Fruit fly (Drosophila melanogaster) whole organism, embryonic: ENCODE data around the gene CG11294.

Experiments used
- ATbp ChIP-seq: fragments of 200-800 bp; sonication (Bioruptor generic); optimal IDR thresholded peaks from 2 replicates; lab custom pipeline; 2017; ENCODE audit warnings: missing biosample characterization, mild to moderate bottlenecking, missing genetic modification characterization, missing genetic modification reagents
- Antp ChIP-seq: fragments of 200-800 bp; sonication (Bioruptor generic); optimal IDR thresholded peaks from 3 replicates; lab custom pipeline; 2016; ENCODE audit warnings: missing biosample characterization, missing genetic modification characterization
- BtbVII ChIP-seq: fragments of 200-800 bp; sonication (Bioruptor generic); optimal IDR thresholded peaks from 3 replicates; lab custom pipeline; 2017; ENCODE audit warnings: missing biosample characterization, mild to moderate bottlenecking, missing genetic modification characterization
- CG1024 ChIP-seq: fragments of 200-800 bp; sonication (Bioruptor generic); IDR thresholded peaks from 2 replicates; pipeline ENCODE4 v1.3.6; 2022; ENCODE audit warnings: missing biosample characterization, missing genetic modification characterization
- CG11398 ChIP-seq: fragments of 200-800 bp; sonication (Bioruptor generic); optimal IDR thresholded peaks from 2 replicates; lab custom pipeline; 2016; ENCODE audit warnings: missing biosample characterization, missing genetic modification characterization
- CG11560 ChIP-seq: fragments of 200-800 bp; sonication (Bioruptor generic); IDR thresholded peaks from 3 replicates; pipeline ENCODE4 v1.3.6; 2022; ENCODE audit warnings: missing biosample characterization, missing genetic modification characterization
- CG12769 ChIP-seq: fragments of 200-800 bp; sonication (Bioruptor generic); optimal IDR thresholded peaks from 2 replicates; lab custom pipeline; 2019; ENCODE audit warnings: missing biosample characterization, mild to moderate bottlenecking, missing genetic modification characterization, moderate library complexity
- CG15696 ChIP-seq: fragments of 200-800 bp; sonication (Bioruptor generic); optimal IDR thresholded peaks from 2 replicates; lab custom pipeline; 2019; ENCODE audit warnings: missing biosample characterization, mild to moderate bottlenecking, missing genetic modification characterization, moderate library complexity
- CG1602 ChIP-seq: fragments of 200-800 bp; sonication (Bioruptor generic); optimal IDR thresholded peaks from 3 replicates; lab custom pipeline; 2016; ENCODE audit warnings: missing biosample characterization, missing genetic modification characterization
- CG16813 ChIP-seq: fragments of 200-800 bp; sonication (Bioruptor generic); IDR thresholded peaks from 3 replicates; pipeline ENCODE4 v1.3.6; 2022; ENCODE audit warnings: missing biosample characterization, missing genetic modification characterization; ENCODE audit not compliant: partially characterized antibody
- CG1792 ChIP-seq: fragments of 200-800 bp; sonication (Bioruptor generic); optimal IDR thresholded peaks from 2 replicates; lab custom pipeline; 2016; ENCODE audit warnings: missing biosample characterization, missing genetic modification characterization
- CG2202 ChIP-seq: fragments of 200-800 bp; sonication (Bioruptor generic); optimal IDR thresholded peaks from 2 replicates; lab custom pipeline; 2018; ENCODE audit warnings: missing biosample characterization, mild to moderate bottlenecking, missing genetic modification characterization
- CG2889 ChIP-seq: fragments of 200-800 bp; sonication (Bioruptor generic); IDR thresholded peaks from 3 replicates; pipeline ENCODE4 v1.3.6; 2022; ENCODE audit warnings: missing biosample characterization, missing genetic modification characterization
- CG32532 ChIP-seq: fragments of 200-800 bp; sonication (Bioruptor generic); IDR thresholded peaks from 2 replicates; pipeline ENCODE4 v1.3.6; 2022; ENCODE audit warnings: missing biosample characterization, missing genetic modification characterization
- CG32772 ChIP-seq: fragments of 200-800 bp; sonication (Bioruptor generic); IDR thresholded peaks from 2 replicates; pipeline ENCODE4 v1.3.6; 2022; ENCODE audit warnings: missing biosample characterization, missing genetic modification characterization
- CG33213 ChIP-seq: fragments of 200-800 bp; sonication (Bioruptor generic); optimal IDR thresholded peaks from 3 replicates; lab custom pipeline; 2016; ENCODE audit warnings: missing biosample characterization, missing genetic modification characterization
- CG4820 ChIP-seq: fragments of 200-800 bp; sonication (Bioruptor generic); optimal IDR thresholded peaks from 3 replicates; lab custom pipeline; 2016; ENCODE audit warnings: missing biosample characterization, missing genetic modification characterization
- CG7556 ChIP-seq: fragments of 200-800 bp; sonication (Bioruptor generic); optimal IDR thresholded peaks from 2 replicates; lab custom pipeline; 2017; ENCODE audit warnings: missing biosample characterization, mild to moderate bottlenecking, missing genetic modification characterization
- CG8478 ChIP-seq: fragments of >200 bp; optimal IDR thresholded peaks from 2 replicates; lab custom pipeline; 2018
- CG9817 ChIP-seq: fragments of 200-800 bp; sonication (Bioruptor generic); optimal IDR thresholded peaks from 2 replicates; lab custom pipeline; 2018; ENCODE audit warnings: missing biosample characterization, mild to moderate bottlenecking, missing genetic modification characterization, moderate library complexity
- D19A ChIP-seq: fragments of 200-800 bp; optimal IDR thresholded peaks from 3 replicates; lab custom pipeline; 2019; ENCODE audit warnings: missing biosample characterization, mild to moderate bottlenecking, missing genetic modification characterization, moderate library complexity
- Dad ChIP-seq: fragments of 200-800 bp; sonication (Bioruptor generic); optimal IDR thresholded peaks from 3 replicates; lab custom pipeline; 2016; ENCODE audit warnings: missing biosample characterization, missing genetic modification characterization
- Elba2 ChIP-seq: fragments of 200-800 bp; sonication (Bioruptor generic); optimal IDR thresholded peaks from 3 replicates; lab custom pipeline; 2016; ENCODE audit warnings: missing biosample characterization, missing genetic modification characterization
- Gsc ChIP-seq: fragments of 200-800 bp; sonication (Bioruptor generic); IDR thresholded peaks from 2 replicates; pipeline ENCODE4 v1.3.6; 2022; ENCODE audit warnings: missing biosample characterization, missing genetic modification characterization
- HHEX ChIP-seq: fragments of 200-800 bp; sonication (Bioruptor generic); optimal IDR thresholded peaks from 3 replicates; lab custom pipeline; 2017; ENCODE audit warnings: missing biosample characterization, mild to moderate bottlenecking, missing genetic modification characterization, missing genetic modification reagents
- Hand ChIP-seq: fragments of 200-800 bp; sonication (Bioruptor generic); optimal IDR thresholded peaks from 2 replicates; lab custom pipeline; 2017; ENCODE audit warnings: mild to moderate bottlenecking, missing biosample characterization, missing genetic modification reagents, missing genetic modification characterization
- Hey ChIP-seq: fragments of 200-800 bp; sonication (Bioruptor generic); optimal IDR thresholded peaks from 3 replicates; lab custom pipeline; 2018; ENCODE audit warnings: missing biosample characterization, mild to moderate bottlenecking, missing genetic modification characterization
- Opbp ChIP-seq: fragments of 200-800 bp; sonication (Bioruptor generic); IDR thresholded peaks from 3 replicates; pipeline ENCODE4 v1.3.6; 2022; ENCODE audit warnings: missing biosample characterization, missing genetic modification characterization; ENCODE audit not compliant: partially characterized antibody
- Six4 ChIP-seq: fragments of 200-800 bp; sonication (Bioruptor generic); optimal IDR thresholded peaks from 2 replicates; lab custom pipeline; 2016; ENCODE audit warnings: missing biosample characterization, missing genetic modification characterization
- Trl ChIP-seq, 3 experiments: fragments of >200 bp in 2 of 3; fragments of 200-800 bp in 1 of 3; sonication (Bioruptor generic) in 1 of 3; optimal IDR thresholded peaks; 2 replicates in 1 of 3; 3 replicates in 2 of 3; lab custom pipeline; 2016 to 2017; ENCODE audit warnings: missing biosample characterization in 1 of 3, missing genetic modification characterization in 1 of 3
- bsh ChIP-seq, 2 experiments: fragments of 200-800 bp; sonication (Bioruptor generic); optimal IDR thresholded peaks; 2 replicates each; lab custom pipeline; 2017 to 2018; ENCODE audit warnings: mild to moderate bottlenecking in 2 of 2, missing biosample characterization in 2 of 2, missing genetic modification characterization in 2 of 2, moderate library complexity in 1 of 2
- btn ChIP-seq: fragments of 200-800 bp; sonication (Bioruptor generic); optimal IDR thresholded peaks from 2 replicates; lab custom pipeline; 2016; ENCODE audit warnings: missing biosample characterization, missing genetic modification characterization
- chif ChIP-seq, 2 experiments: fragments of 200-800 bp; sonication (Bioruptor generic); optimal IDR thresholded peaks; 3 replicates each; lab custom pipeline; 2016; ENCODE audit warnings: missing biosample characterization in 2 of 2, missing genetic modification characterization in 2 of 2
- chn ChIP-seq: fragments of 200-800 bp; sonication (Bioruptor generic); optimal IDR thresholded peaks from 2 replicates; lab custom pipeline; 2016; ENCODE audit warnings: missing biosample characterization, missing genetic modification characterization
- croc ChIP-seq: fragments of 200-800 bp; sonication (Bioruptor generic); conservative IDR thresholded peaks from 3 replicates; pipeline ENCODE4 v1.3.6; 2022; ENCODE audit warnings: missing biosample characterization, missing genetic modification characterization
- crp ChIP-seq, 2 experiments: fragments of 200-800 bp; sonication (Bioruptor generic); optimal IDR thresholded peaks; 2 replicates in 1 of 2; 3 replicates in 1 of 2; lab custom pipeline; 2017; ENCODE audit warnings: missing biosample characterization in 2 of 2, missing genetic modification characterization in 2 of 2, mild to moderate bottlenecking in 1 of 2, moderate library complexity in 1 of 2
- dpn ChIP-seq, 2 experiments: fragments of 200-800 bp; sonication (Bioruptor generic); optimal IDR thresholded peaks; 3 replicates each; lab custom pipeline; 2016; ENCODE audit warnings: missing biosample characterization in 2 of 2, missing genetic modification characterization in 2 of 2
- eyg ChIP-seq: fragments of 200-800 bp; sonication (Bioruptor generic); optimal IDR thresholded peaks from 3 replicates; lab custom pipeline; 2016; ENCODE audit warnings: missing biosample characterization, missing genetic modification characterization
- grau ChIP-seq: fragments of 200-800 bp; optimal IDR thresholded peaks from 3 replicates; lab custom pipeline; 2019; ENCODE audit warnings: missing biosample characterization, mild to moderate bottlenecking, missing genetic modification characterization, moderate library complexity
- grn ChIP-seq: fragments of 200-800 bp; sonication (Bioruptor generic); optimal IDR thresholded peaks from 3 replicates; lab custom pipeline; 2017; ENCODE audit warnings: missing biosample characterization, missing genetic modification characterization
- jumu ChIP-seq: fragments of 200-800 bp; sonication (Bioruptor generic); optimal IDR thresholded peaks from 3 replicates; lab custom pipeline; 2016; ENCODE audit warnings: missing biosample characterization, missing genetic modification characterization
- klu ChIP-seq: fragments of 200-800 bp; sonication (Bioruptor generic); IDR thresholded peaks from 2 replicates; pipeline ENCODE4 v1.3.6; 2022; ENCODE audit warnings: missing biosample characterization, missing genetic modification characterization
- lbe ChIP-seq: fragments of 200-800 bp; sonication (Bioruptor generic); optimal IDR thresholded peaks from 2 replicates; lab custom pipeline; 2016; ENCODE audit warnings: missing biosample characterization, mild to moderate bottlenecking, missing genetic modification characterization
- nerfin-1 ChIP-seq: fragments of 200-800 bp; sonication (Bioruptor generic); optimal IDR thresholded peaks from 3 replicates; lab custom pipeline; 2019; ENCODE audit warnings: missing biosample characterization, mild to moderate bottlenecking, missing genetic modification characterization, moderate library complexity
- p53 ChIP-seq: fragments of 200-800 bp; sonication (Bioruptor generic); optimal IDR thresholded peaks from 2 replicates; lab custom pipeline; 2016; ENCODE audit warnings: missing biosample characterization, missing genetic modification characterization
- prd ChIP-seq, 3 experiments: fragments of >200 bp in 2 of 3; fragments of 200-800 bp in 1 of 3; sonication (Bioruptor generic) in 1 of 3; optimal IDR thresholded peaks in 2 of 3; IDR thresholded peaks in 1 of 3; 2 replicates in 2 of 3; 3 replicates in 1 of 3; pipeline versions ENCODE4 v1.3.6 to Lab custom; 2017 to 2022; ENCODE audit warnings: missing biosample characterization in 1 of 3, missing genetic modification characterization in 1 of 3
- trem ChIP-seq: fragments of 200-800 bp; optimal IDR thresholded peaks from 3 replicates; lab custom pipeline; 2019; ENCODE audit warnings: missing biosample characterization, mild to moderate bottlenecking, missing genetic modification characterization, moderate library complexity
- twi ChIP-seq: fragments of 200-800 bp; optimal IDR thresholded peaks from 2 replicates; lab custom pipeline; 2019; ENCODE audit warnings: missing biosample characterization, mild to moderate bottlenecking, missing genetic modification characterization, moderate library complexity
- unpg ChIP-seq: fragments of 200-800 bp; sonication (Bioruptor generic); optimal IDR thresholded peaks from 3 replicates; lab custom pipeline; 2018; ENCODE audit warnings: missing biosample characterization, mild to moderate bottlenecking, missing genetic modification characterization, moderate library complexity
- vnd ChIP-seq: fragments of 200-800 bp; sonication (Bioruptor generic); IDR thresholded peaks from 3 replicates; pipeline ENCODE4 v1.3.6; 2022; ENCODE audit warnings: missing biosample characterization, missing genetic modification characterization; ENCODE audit not compliant: partially characterized antibody

The CG11294 gene

dm6 chrX:8690003-8690402 lies 3.4 kb downstream of the CG11294 start, which contains the start of the genes Ppt1 and Ogg1 (continued):
- TF ChIP-seq Gsc (GFP tag; lab: Robert Waterston, UW) (no peak), ATbp (no peak), prd (optimal IDR thresholded peaks at IDR 0.05; lab: Kevin White, UChicago) (no peak), prd (GFP tag; IDR thresholded peaks at IDR 0.05; lab: Robert Waterston, UW) (peak; percentile 45; the same call in 1 of the 3 replicates), lbe (GFP tag; lab: Kevin White, UChicago) (peak; percentile 34), CG1792 (GFP tag; lab: Kevin White, UChicago) (peak; percentile 2), chif (GFP tag; optimal IDR thresholded peaks at IDR 0.05; lab: Kevin White, UChicago) (peak in 1 of 2 experiments; percentile 47), vnd (GFP tag; lab: Robert Waterston, UW) (0 out of 3 replicates have a peak, but pooled peaks have one; percentile 14), Dad (GFP tag; lab: Kevin White, UChicago) (peak; percentile 44), BtbVII (no peak), CG1602 (GFP tag; lab: Kevin White, UChicago) (peak; percentile 20), grn (GFP tag; lab: Kevin White, UChicago) (no peak), chn (peak; percentile 72), CG33213 (GFP tag; lab: Kevin White, UChicago) (peak; percentile 59), grau (tag; lab: Kevin White, UChicago) (peak; percentile 56), CG11398 (no peak), croc (GFP tag; lab: Robert Waterston, UW) (no peak), D19A (tag; lab: Kevin White, UChicago) (peak; percentile 7), crp (GFP tag; optimal IDR thresholded peaks at IDR 0.05; lab: Kevin White, UChicago) (peak; percentile 53 to 89), CG12769 (tag; lab: Kevin White, UChicago) (peak; percentile 45), Elba2 (GFP tag; lab: Kevin White, UChicago) (peak; percentile 10), nerfin-1 (tag; lab: Kevin White, UChicago) (peak; percentile 40), Hey (tag; lab: Kevin White, UChicago) (no peak), CG1024 (GFP tag; lab: Robert Waterston, UW) (no peak), Antp (GFP tag; lab: Kevin White, UChicago) (peak; percentile 45), CG9817 (peak; percentile 51), CG4820 (GFP tag; lab: Kevin White, UChicago) (peak; percentile 43), trem (tag; lab: Kevin White, UChicago) (peak; percentile 67), jumu (GFP tag; lab: Kevin White, UChicago) (peak; percentile 66), unpg (GFP tag; lab: Kevin White, UChicago) (peak; percentile 54), Opbp (GFP tag; lab: Robert Waterston, UW) (no peak), btn (GFP tag; lab: Kevin White, UChicago) (no peak), CG32772 (GFP tag; lab: Robert Waterston, UW) (no peak), HHEX (GFP tag; lab: Kevin White, UChicago) (peak; percentile 6), dpn (GFP tag; optimal IDR thresholded peaks at IDR 0.05; lab: Kevin White, UChicago) (peak; percentile 68 to 72), twi (peak; percentile 30), CG15696 (tag; lab: Kevin White, UChicago) (peak; percentile 16), Six4 (GFP tag; lab: Kevin White, UChicago) (peak; percentile 52), klu (GFP tag; lab: Robert Waterston, UW) (0 out of 2 replicates have a peak, but pooled peaks have one; percentile 9), CG8478 (lab: Kevin White, UChicago) (no peak), CG16813 (GFP tag; lab: Robert Waterston, UW) (no peak; the same call in 2 of the 3 replicates), Hand (GFP tag; lab: Kevin White, UChicago) (no peak), Trl (optimal IDR thresholded peaks at IDR 0.05; lab: Kevin White, UChicago) (no peak), Trl (GFP tag; optimal IDR thresholded peaks at IDR 0.05; lab: Kevin White, UChicago) (peak; percentile 71), CG2889 (GFP tag; lab: Robert Waterston, UW) (no peak), CG2202 (tag; lab: Kevin White, UChicago) (peak; percentile 19), CG32532 (peak; percentile 56), CG7556 (peak; percentile 11), CG11560 (tag; lab: Robert Waterston, UW) (no peak), p53 (GFP tag; lab: Kevin White, UChicago) (peak; percentile 16), bsh (GFP tag; optimal IDR thresholded peaks at IDR 0.05; lab: Kevin White, UChicago) (peak in 1 of 2 experiments; percentile 44), eyg (GFP tag; lab: Kevin White, UChicago) (peak; percentile 16)
